Worm (Caenorhabditis elegans) whole organism, early embryonic: ENCODE results near the gene clec-182.

Experiments
- B0310.2 ChIP-seq: sonication (generic microtip); optimal IDR thresholded peaks from 2 replicates; lab custom pipeline; 2016; ENCODE audit warnings: mild to moderate bottlenecking, missing genetic modification characterization, missing compliant biosample characterization
- F13C5.2 ChIP-seq: sonication (generic microtip); optimal IDR thresholded peaks from 2 replicates; lab custom pipeline; 2017; ENCODE audit warnings: mild to moderate bottlenecking, missing genetic modification characterization, inconsistent platforms, missing compliant biosample characterization
- aly-1 ChIP-seq: sonication (generic microtip); optimal IDR thresholded peaks from 2 replicates; lab custom pipeline; 2016; ENCODE audit warnings: missing genetic modification characterization, missing compliant biosample characterization
- ama-1 ChIP-seq: fragments of 150-350 bp; optimal IDR thresholded peaks from 2 replicates; lab custom pipeline; 2014
- ceh-13 ChIP-seq: fragments of 200-800 bp; sonication (Bioruptor generic); optimal IDR thresholded peaks from 2 replicates; lab custom pipeline; 2018; ENCODE audit warnings: mild to moderate bottlenecking, missing genetic modification characterization, missing compliant biosample characterization
- ceh-36 ChIP-seq: sonication (generic microtip); optimal IDR thresholded peaks from 2 replicates; lab custom pipeline; 2016; ENCODE audit warnings: missing genetic modification characterization, inconsistent platforms, missing compliant biosample characterization
- ets-7 ChIP-seq: sonication (generic microtip); optimal IDR thresholded peaks from 2 replicates; lab custom pipeline; 2016; ENCODE audit warnings: missing genotype, missing genetic modification characterization, missing compliant biosample characterization
- flt-1 ChIP-seq: fragments of 200-800 bp; sonication (Bioruptor generic); IDR thresholded peaks from 2 replicates; pipeline ENCODE4 v1.3.6; 2022; ENCODE audit warnings: missing genetic modification characterization, missing compliant biosample characterization
- hmbx-1 ChIP-seq: sonication (generic microtip); optimal IDR thresholded peaks from 2 replicates; lab custom pipeline; 2016; ENCODE audit warnings: mild to moderate bottlenecking, missing genetic modification characterization, missing compliant biosample characterization
- hmg-4 ChIP-seq: fragments of 200-800 bp; sonication (Bioruptor generic); optimal IDR thresholded peaks from 2 replicates; lab custom pipeline; 2018; ENCODE audit warnings: mild to moderate bottlenecking, missing genetic modification characterization, missing compliant biosample characterization
- hnd-1 ChIP-seq: sonication (generic microtip); optimal IDR thresholded peaks from 2 replicates; lab custom pipeline; 2016; ENCODE audit warnings: missing genetic modification characterization, missing compliant biosample characterization
- pes-1 ChIP-seq: fragments of 200-800 bp; sonication (Bioruptor generic); IDR thresholded peaks from 2 replicates; pipeline ENCODE4 v1.3.6; 2022; ENCODE audit warnings: missing genetic modification reagents, missing genetic modification characterization, missing compliant biosample characterization
- scrt-1 ChIP-seq: fragments of 200-800 bp; sonication (Bioruptor generic); IDR thresholded peaks from 2 replicates; pipeline ENCODE4 v1.3.6; 2022; ENCODE audit warnings: missing genetic modification characterization, missing compliant biosample characterization
- sea-1 ChIP-seq: fragments of 200-800 bp; sonication (Bioruptor generic); conservative IDR thresholded peaks from 2 replicates; pipeline ENCODE4 v1.3.6; 2022; ENCODE audit warnings: missing genetic modification characterization, missing compliant biosample characterization
- tbx-11 ChIP-seq: fragments of 200-800 bp; sonication (Bioruptor generic); IDR thresholded peaks from 2 replicates; pipeline ENCODE4 v1.3.6; 2022; ENCODE audit warnings: missing genetic modification characterization, missing compliant biosample characterization
- tbx-37 ChIP-seq: fragments of 200-800 bp; sonication (Bioruptor generic); conservative IDR thresholded peaks from 2 replicates; pipeline ENCODE4 v1.3.6; 2022; ENCODE audit warnings: missing genetic modification reagents, missing genetic modification characterization, missing compliant biosample characterization
- tra-4 ChIP-seq: sonication (generic microtip); optimal IDR thresholded peaks from 2 replicates; lab custom pipeline; 2017; ENCODE audit warnings: missing genetic modification characterization, missing compliant biosample characterization

The clec-182 gene

ce11 chrIV:8798255-8798654 lies at the start of gene clec-182:
TSS of gene clec-182 (minus strand) at chrIV:8798355.
- TF ChIP-seq pes-1 (GFP tag; lab: Robert Waterston, UW): no peak
- TF ChIP-seq aly-1: no peak
- TF ChIP-seq ceh-13 (GFP tag; lab: Kevin White, UChicago): no peak
- TF ChIP-seq hnd-1 (tag; lab: Kevin White, UChicago): no peak
- no peak for TF ChIP-seq B0310.2 (tag; lab: Kevin White, UChicago)
- no peak for TF ChIP-seq hmg-4 (GFP tag; lab: Kevin White, UChicago)
- TF ChIP-seq F13C5.2 (tag; lab: Kevin White, UChicago): no peak

ce11 chrIV:8847918-8848317 lies 49.8 kb upstream of the clec-182 start, which contains the start of gene col-118:
TSS of gene col-118 (plus strand) at chrIV:8848218.
- TF ChIP-seq tbx-11 (GFP tag; lab: Robert Waterston, UW): no peak
- no peak for TF ChIP-seq F13C5.2 (tag; lab: Kevin White, UChicago)
- no peak for TF ChIP-seq ama-1 (lab: Kevin White, UChicago)
- TF ChIP-seq tra-4: no peak

ce11 chrIV:8845922-8846321 lies 47.8 kb upstream of the clec-182 start:
- TF ChIP-seq tbx-11 (GFP tag; lab: Robert Waterston, UW) (no peak), tbx-37 (GFP tag; lab: Robert Waterston, UW) (no peak), ceh-36 (tag; lab: Kevin White, UChicago) (no peak), ceh-13 (GFP tag; lab: Kevin White, UChicago) (no peak), B0310.2 (tag; lab: Kevin White, UChicago) (no peak), hnd-1 (tag; lab: Kevin White, UChicago) (no peak), pes-1 (GFP tag; lab: Robert Waterston, UW) (no peak), ets-7 (tag; lab: Kevin White, UChicago) (no peak), flt-1 (GFP tag; lab: Robert Waterston, UW) (no peak), scrt-1 (GFP tag; lab: Robert Waterston, UW) (no peak), sea-1 (GFP tag; lab: Robert Waterston, UW) (no peak), hmbx-1 (tag; lab: Kevin White, UChicago) (no peak), hmg-4 (GFP tag; lab: Kevin White, UChicago) (no peak), ama-1 (lab: Kevin White, UChicago) (no peak), tra-4 (no peak), aly-1 (no peak)

- TF ChIP-seq flt-1 (GFP tag; lab: Robert Waterston, UW) (no peak), scrt-1 (GFP tag; lab: Robert Waterston, UW) (no peak), B0310.2 (tag; lab: Kevin White, UChicago) (no peak), hmg-4 (GFP tag; lab: Kevin White, UChicago) (no peak), tra-4 (no peak), hmbx-1 (tag; lab: Kevin White, UChicago) (no peak)
Observed at ce11 chrIV:8844457-8844856, 46.3 kb upstream of the clec-182 start, which contains the start of gene T11B7.2. TSS of gene T11B7.2 (minus strand) at chrIV:8844557.

ce11 chrIV:8840161-8840765 lies 42.1 kb upstream of the clec-182 start, which contains the start of the genes T28C6.11 and T11B7.1:
TSS of gene T28C6.11 (minus strand) at chrIV:8840261.
TSS of gene T11B7.1 (plus strand) at chrIV:8840715.
- TF ChIP-seq B0310.2 (tag; lab: Kevin White, UChicago) (no peak), sea-1 (GFP tag; lab: Robert Waterston, UW) (no peak), tra-4 (no peak), pes-1 (GFP tag; lab: Robert Waterston, UW) (no peak), hmbx-1 (tag; lab: Kevin White, UChicago) (no peak), scrt-1 (GFP tag; lab: Robert Waterston, UW) (no peak)

ce11 chrIV:8830591-8830990 lies 32.4 kb upstream of the clec-182 start, which contains the start of gene T28C6.8:
TSS of gene T28C6.8 (minus strand) at chrIV:8830727.
- TF ChIP-seq aly-1: no peak
- no peak for TF ChIP-seq scrt-1 (GFP tag; lab: Robert Waterston, UW)
- no peak for TF ChIP-seq sea-1 (GFP tag; lab: Robert Waterston, UW)
- no peak for TF ChIP-seq hnd-1 (tag; lab: Kevin White, UChicago)
- TF ChIP-seq tbx-37 (GFP tag; lab: Robert Waterston, UW): no peak
- TF ChIP-seq hmg-4 (GFP tag; lab: Kevin White, UChicago): no peak
- no peak for TF ChIP-seq pes-1 (GFP tag; lab: Robert Waterston, UW)
- no peak for TF ChIP-seq tra-4
- TF ChIP-seq ama-1 (lab: Kevin White, UChicago): no peak
- TF ChIP-seq flt-1 (GFP tag; lab: Robert Waterston, UW): no peak

- TF ChIP-seq hnd-1 (tag; lab: Kevin White, UChicago) (no peak), ets-7 (tag; lab: Kevin White, UChicago) (no peak), ceh-36 (tag; lab: Kevin White, UChicago) (no peak), ama-1 (lab: Kevin White, UChicago) (no peak), sea-1 (GFP tag; lab: Robert Waterston, UW) (no peak), F13C5.2 (tag; lab: Kevin White, UChicago) (no peak), flt-1 (GFP tag; lab: Robert Waterston, UW) (no peak), tbx-37 (GFP tag; lab: Robert Waterston, UW) (no peak), aly-1 (no peak), hmg-4 (GFP tag; lab: Kevin White, UChicago) (no peak), hmbx-1 (tag; lab: Kevin White, UChicago) (no peak), tra-4 (no peak), scrt-1 (GFP tag; lab: Robert Waterston, UW) (no peak), B0310.2 (tag; lab: Kevin White, UChicago) (no peak), ceh-13 (GFP tag; lab: Kevin White, UChicago) (no peak), pes-1 (GFP tag; lab: Robert Waterston, UW) (no peak), tbx-11 (GFP tag; lab: Robert Waterston, UW) (no peak)
Observed at ce11 chrIV:8827500-8827899, 29.3 kb upstream of the clec-182 start, which contains the start of gene T28C6.7. TSS of gene T28C6.7 (plus strand) at chrIV:8827800.
